Worm (Caenorhabditis elegans): ENCODE data around the gene C49F5.7.

DNA sequence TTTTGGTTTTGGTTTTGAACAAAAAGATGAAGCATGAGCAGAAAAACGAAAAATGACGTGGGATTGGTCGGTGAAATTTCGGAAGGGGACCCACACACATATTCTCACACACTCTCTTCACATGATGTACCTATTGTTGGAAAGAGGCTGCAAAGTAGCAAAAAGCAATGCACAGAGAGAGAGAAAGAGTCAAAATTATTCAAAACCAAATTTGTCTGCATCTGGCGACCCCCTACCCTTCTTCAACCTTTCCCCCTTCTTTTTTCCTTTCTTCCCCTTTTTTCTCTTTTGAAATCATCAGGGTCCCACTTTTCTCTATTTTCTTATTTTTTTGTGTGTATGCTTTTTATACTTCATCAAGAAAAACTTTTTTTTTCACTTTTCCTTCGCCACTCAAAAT, 26.9 kb downstream of the C49F5.7 start:
- TF ChIP-seq skn-1 (tag; optimal IDR thresholded peaks at IDR 0.05): no peak
- TF ChIP-seq snpc-4 (tag; optimal IDR thresholded peaks at IDR 0.05): no peak
- no peak for TF ChIP-seq pha-4 (tag; optimal IDR thresholded peaks at IDR 0.05)
- TF ChIP-seq elt-3 (tag; optimal IDR thresholded peaks at IDR 0.05): no peak

Measured in whole organism, L3 larva.